Fruit fly (Drosophila melanogaster) whole organism, embryonic: ENCODE measurements around the gene cyr.

Experiments
- Bdp1 ChIP-seq: fragments of 200-800 bp; sonication (Bioruptor generic); optimal IDR thresholded peaks from 3 replicates; lab custom pipeline; 2016; ENCODE audit warnings: missing biosample characterization, missing genetic modification characterization
- Blimp-1 ChIP-seq: fragments of 200-800 bp; sonication (Bioruptor generic); optimal IDR thresholded peaks from 3 replicates; lab custom pipeline; 2018; ENCODE audit warnings: missing biosample characterization, missing genetic modification characterization, mild to moderate bottlenecking, moderate library complexity, missing genetic modification reagents
- CG10274 ChIP-seq: fragments of 200-800 bp; sonication (Bioruptor generic); optimal IDR thresholded peaks from 3 replicates; lab custom pipeline; 2017; ENCODE audit warnings: missing biosample characterization, mild to moderate bottlenecking, missing genetic modification characterization
- CG11504 ChIP-seq: fragments of 200-800 bp; sonication (Bioruptor generic); optimal IDR thresholded peaks from 3 replicates; lab custom pipeline; 2019; ENCODE audit warnings: missing biosample characterization, mild to moderate bottlenecking, missing genetic modification characterization, moderate library complexity
- CG11696 ChIP-seq: fragments of 200-800 bp; sonication (Bioruptor generic); IDR thresholded peaks from 2 replicates; pipeline ENCODE4 v1.3.6; 2022; ENCODE audit warnings: missing biosample characterization, missing genetic modification characterization
- CG12219 ChIP-seq: fragments of 200-800 bp; sonication (Bioruptor generic); optimal IDR thresholded peaks from 3 replicates; lab custom pipeline; 2018; ENCODE audit warnings: missing biosample characterization, mild to moderate bottlenecking, missing genetic modification characterization
- CG13775 ChIP-seq: fragments of 200-800 bp; sonication (Bioruptor generic); optimal IDR thresholded peaks from 3 replicates; lab custom pipeline; 2017; ENCODE audit warnings: missing biosample characterization, mild to moderate bottlenecking, missing genetic modification characterization
- CG14050 ChIP-seq: fragments of 200-800 bp; sonication (Bioruptor generic); IDR thresholded peaks from 3 replicates; pipeline ENCODE4 v1.3.6; 2022; ENCODE audit warnings: missing biosample characterization, missing genetic modification characterization
- CG15601 ChIP-seq: fragments of 200-800 bp; sonication (Bioruptor generic); optimal IDR thresholded peaks from 3 replicates; lab custom pipeline; 2019; ENCODE audit warnings: missing biosample characterization, mild to moderate bottlenecking, missing genetic modification characterization, moderate library complexity
- CG16815 ChIP-seq: fragments of 200-800 bp; sonication (Bioruptor generic); optimal IDR thresholded peaks from 3 replicates; lab custom pipeline; 2017; ENCODE audit warnings: missing biosample characterization, mild to moderate bottlenecking, missing genetic modification characterization
- CG18262 ChIP-seq: fragments of 200-800 bp; optimal IDR thresholded peaks from 3 replicates; lab custom pipeline; 2019; ENCODE audit warnings: missing biosample characterization, mild to moderate bottlenecking, missing genetic modification characterization, moderate library complexity
- CG18476 ChIP-seq: fragments of 200-800 bp; sonication (Bioruptor generic); optimal IDR thresholded peaks from 2 replicates; lab custom pipeline; 2016; ENCODE audit warnings: missing biosample characterization, mild to moderate bottlenecking, missing genetic modification characterization
- CG3065 ChIP-seq: fragments of 200-800 bp; sonication (Bioruptor generic); optimal IDR thresholded peaks from 2 replicates; lab custom pipeline; 2016; ENCODE audit warnings: missing biosample characterization, missing genetic modification characterization
- CG6683 ChIP-seq: fragments of 200-800 bp; sonication (Bioruptor generic); optimal IDR thresholded peaks from 2 replicates; lab custom pipeline; 2017; ENCODE audit warnings: missing biosample characterization, mild to moderate bottlenecking, missing genetic modification characterization, missing genetic modification reagents
- CG7987 ChIP-seq: fragments of 200-800 bp; sonication (Bioruptor generic); optimal IDR thresholded peaks from 2 replicates; lab custom pipeline; 2018; ENCODE audit warnings: missing biosample characterization, mild to moderate bottlenecking, missing genetic modification characterization, moderate library complexity
- CHES-1-like ChIP-seq: fragments of 200-800 bp; sonication (Bioruptor generic); optimal IDR thresholded peaks from 2 replicates; lab custom pipeline; 2016; ENCODE audit warnings: missing biosample characterization, missing genetic modification characterization
- D ChIP-seq, 2 experiments: fragments of 200-800 bp in 1 of 2; fragments of >200 bp in 1 of 2; sonication (Bioruptor generic) in 1 of 2; optimal IDR thresholded peaks; 2 replicates in 1 of 2; 3 replicates in 1 of 2; lab custom pipeline; 2017; ENCODE audit warnings: mild to moderate bottlenecking in 1 of 2, missing biosample characterization in 1 of 2, missing genetic modification characterization in 1 of 2, missing genetic modification reagents in 1 of 2
- E2f2 ChIP-seq: fragments of 200-800 bp; sonication (Bioruptor generic); IDR thresholded peaks from 2 replicates; pipeline ENCODE4 v1.3.6; 2022; ENCODE audit warnings: missing biosample characterization, missing genetic modification characterization
- HLH54F ChIP-seq: fragments of 200-800 bp; sonication (Bioruptor generic); optimal IDR thresholded peaks from 3 replicates; lab custom pipeline; 2016; ENCODE audit warnings: missing biosample characterization, missing genetic modification characterization
- Hey ChIP-seq: fragments of 200-800 bp; sonication (Bioruptor generic); optimal IDR thresholded peaks from 3 replicates; lab custom pipeline; 2018; ENCODE audit warnings: missing biosample characterization, mild to moderate bottlenecking, missing genetic modification characterization
- Hr51 ChIP-seq, 2 experiments: fragments of 200-800 bp; sonication (Bioruptor generic); optimal IDR thresholded peaks; 2 replicates in 1 of 2; 3 replicates in 1 of 2; lab custom pipeline; 2016 to 2018; ENCODE audit warnings: missing biosample characterization in 2 of 2, missing genetic modification characterization in 2 of 2, mild to moderate bottlenecking in 1 of 2, moderate library complexity in 1 of 2
- MBD-R2 ChIP-seq: fragments of 200-800 bp; sonication (Bioruptor generic); IDR thresholded peaks from 2 replicates; pipeline ENCODE4 v1.3.6; 2022; ENCODE audit warnings: missing biosample characterization, missing genetic modification characterization
- Med ChIP-seq: fragments of 200-800 bp; sonication (Bioruptor generic); peaks from one replicate; lab custom pipeline; 2016; ENCODE audit warnings: missing biosample characterization, missing genetic modification characterization, mild to moderate bottlenecking, inconsistent platforms, moderate library complexity
- Oaz ChIP-seq: fragments of 200-800 bp; sonication (Bioruptor generic); IDR thresholded peaks from 2 replicates; pipeline ENCODE4 v1.3.6; 2022; ENCODE audit warnings: missing biosample characterization, missing genetic modification characterization
- Ravus ChIP-seq: fragments of 200-800 bp; sonication (Bioruptor generic); IDR thresholded peaks from 2 replicates; pipeline ENCODE4 v1.3.6; 2022; ENCODE audit warnings: missing biosample characterization, missing genetic modification characterization
- Ssrp ChIP-seq: fragments of 200-800 bp; sonication (Bioruptor generic); optimal IDR thresholded peaks from 2 replicates; lab custom pipeline; 2018; ENCODE audit warnings: missing biosample characterization, mild to moderate bottlenecking, missing genetic modification characterization, moderate library complexity
- Taf1 ChIP-seq: fragments of 200-800 bp; sonication (Bioruptor generic); IDR thresholded peaks from 2 replicates; pipeline ENCODE4 v1.3.6; 2022; ENCODE audit warnings: missing biosample characterization, missing genetic modification characterization
- Xbp1 ChIP-seq: fragments of 200-800 bp; sonication (Bioruptor generic); optimal IDR thresholded peaks from 3 replicates; lab custom pipeline; 2016; ENCODE audit warnings: missing biosample characterization, mild to moderate bottlenecking, missing genetic modification characterization
- bab2 ChIP-seq: fragments of 200-800 bp; sonication (Bioruptor generic); optimal IDR thresholded peaks from 2 replicates; lab custom pipeline; 2016; ENCODE audit warnings: missing biosample characterization, missing genetic modification characterization
- dmrt11E ChIP-seq: fragments of 200-800 bp; sonication (Bioruptor generic); optimal IDR thresholded peaks from 3 replicates; lab custom pipeline; 2018; ENCODE audit warnings: missing biosample characterization, mild to moderate bottlenecking, missing genetic modification characterization, moderate library complexity
- dmrt99B ChIP-seq: fragments of 200-800 bp; sonication (Bioruptor generic); optimal IDR thresholded peaks from 2 replicates; lab custom pipeline; 2018; ENCODE audit warnings: missing biosample characterization, mild to moderate bottlenecking, missing genetic modification characterization, moderate library complexity
- fd96Cb ChIP-seq: fragments of 200-800 bp; sonication (Bioruptor generic); optimal IDR thresholded peaks from 2 replicates; lab custom pipeline; 2018; ENCODE audit warnings: missing biosample characterization, mild to moderate bottlenecking, missing genetic modification characterization, moderate library complexity
- gro ChIP-seq: fragments of 200-800 bp; sonication (Bioruptor generic); optimal IDR thresholded peaks from 2 replicates; lab custom pipeline; 2016; ENCODE audit warnings: missing biosample characterization, missing genetic modification characterization
- h ChIP-seq: fragments of >200 bp; optimal IDR thresholded peaks from 2 replicates; lab custom pipeline; 2017
- jigr1 ChIP-seq: fragments of 200-800 bp; sonication (Bioruptor generic); IDR thresholded peaks from 3 replicates; pipeline ENCODE4 v1.3.6; 2022; ENCODE audit warnings: missing biosample characterization, missing genetic modification characterization
- klu ChIP-seq: fragments of 200-800 bp; sonication (Bioruptor generic); IDR thresholded peaks from 2 replicates; pipeline ENCODE4 v1.3.6; 2022; ENCODE audit warnings: missing biosample characterization, missing genetic modification characterization
- knrl ChIP-seq: fragments of 200-800 bp; sonication (Bioruptor generic); IDR thresholded peaks from 3 replicates; pipeline ENCODE4 v1.3.6; 2022; ENCODE audit warnings: missing biosample characterization, missing genetic modification characterization; ENCODE audit not compliant: partially characterized antibody
- otp ChIP-seq: fragments of 200-800 bp; sonication (Bioruptor generic); IDR thresholded peaks from 3 replicates; pipeline ENCODE4, ENCODE4 v1.3.6; 2022; ENCODE audit warnings: missing biosample characterization, missing genetic modification characterization
- pfk ChIP-seq: fragments of 200-800 bp; sonication (Bioruptor generic); optimal IDR thresholded peaks from 2 replicates; lab custom pipeline; 2018; ENCODE audit warnings: missing biosample characterization, mild to moderate bottlenecking, missing genetic modification characterization, moderate library complexity
- salm ChIP-seq: fragments of 200-800 bp; sonication (Bioruptor generic); optimal IDR thresholded peaks from 2 replicates; lab custom pipeline; 2018; ENCODE audit warnings: missing biosample characterization, mild to moderate bottlenecking, missing genetic modification characterization
- seq ChIP-seq: fragments of 200-800 bp; sonication (Bioruptor generic); IDR thresholded peaks from 2 replicates; pipeline ENCODE4 v1.3.6; 2022; ENCODE audit warnings: missing biosample characterization, missing genetic modification characterization
- slp2 ChIP-seq: fragments of 200-800 bp; sonication (Bioruptor generic); optimal IDR thresholded peaks from 2 replicates; lab custom pipeline; 2016; ENCODE audit warnings: missing biosample characterization, missing genetic modification characterization
- sob ChIP-seq: fragments of 200-800 bp; sonication (Bioruptor generic); IDR thresholded peaks from 2 replicates; pipeline ENCODE4 v1.3.6; 2022; ENCODE audit warnings: missing biosample characterization, missing genetic modification characterization
- sqz ChIP-seq: fragments of 200-800 bp; sonication (Bioruptor generic); optimal IDR thresholded peaks from 3 replicates; lab custom pipeline; 2018; ENCODE audit warnings: missing biosample characterization, mild to moderate bottlenecking, missing genetic modification characterization
- sr ChIP-seq: fragments of 200-800 bp; sonication (Bioruptor generic); IDR thresholded peaks from 3 replicates; pipeline ENCODE4 v1.3.6; 2022; ENCODE audit warnings: missing biosample characterization, missing genetic modification characterization
- tup ChIP-seq: fragments of 200-800 bp; sonication (Bioruptor generic); optimal IDR thresholded peaks from 2 replicates; lab custom pipeline; 2016; ENCODE audit warnings: missing biosample characterization, mild to moderate bottlenecking, missing genetic modification characterization, moderate library complexity
- tx ChIP-seq: fragments of 200-800 bp; sonication (Bioruptor generic); optimal IDR thresholded peaks from 2 replicates; lab custom pipeline; 2016; ENCODE audit warnings: missing biosample characterization, missing genetic modification characterization
- wek ChIP-seq: fragments of 200-800 bp; sonication (Bioruptor generic); optimal IDR thresholded peaks from 3 replicates; lab custom pipeline; 2018; ENCODE audit warnings: missing biosample characterization, mild to moderate bottlenecking, missing genetic modification characterization, moderate library complexity
- z ChIP-seq: fragments of 200-800 bp; sonication (Bioruptor generic); IDR thresholded peaks from 3 replicates; pipeline ENCODE4 v1.3.6; 2022; ENCODE audit warnings: missing biosample characterization, missing genetic modification characterization

Gene cyr

dm6 chrX:8092075-8092682 is 43.3 kb downstream of the cyr start (continued):
- TF ChIP-seq E2f2 (GFP tag; lab: Robert Waterston, UW) (peak; percentile 79), salm (tag; lab: Kevin White, UChicago) (peak; percentile 90), seq (GFP tag; lab: Robert Waterston, UW) (peak; percentile 93), CG6683 (GFP tag; lab: Kevin White, UChicago) (peak; percentile 90), tx (GFP tag; lab: Kevin White, UChicago) (peak; percentile 57), dmrt99B (tag; lab: Kevin White, UChicago) (peak; percentile 98), gro (GFP tag; lab: Kevin White, UChicago) (no peak), CG15601 (tag; lab: Kevin White, UChicago) (peak; percentile 95), fd96Cb (tag; lab: Kevin White, UChicago) (peak; percentile 94), pfk (peak; percentile 66), tup (GFP tag; lab: Kevin White, UChicago) (peak; percentile 44), Xbp1 (peak; percentile 94), sqz (peak; percentile 95), HLH54F (peak; percentile 72), CG18476 (peak; percentile 91), CG3065 (GFP tag; lab: Kevin White, UChicago) (peak; percentile 84), Taf1 (GFP tag; lab: Robert Waterston, UW) (peak; percentile 88), otp (GFP tag; lab: Robert Waterston, UW) (peak; percentile 65; the same call in 2 of the 3 replicates), slp2 (GFP tag; lab: Kevin White, UChicago) (peak; percentile 81), knrl (GFP tag; lab: Robert Waterston, UW) (no peak), CG14050 (peak; percentile 91), CG11504 (tag; lab: Kevin White, UChicago) (peak; percentile 96), Hr51 (GFP tag; optimal IDR thresholded peaks at IDR 0.05; lab: Kevin White, UChicago) (peak; percentile 80 to 97), bab2 (GFP tag; lab: Kevin White, UChicago) (peak; percentile 88), CG13775 (GFP tag; lab: Kevin White, UChicago) (peak; percentile 94), CG7987 (GFP tag; lab: Kevin White, UChicago) (peak; percentile 60), Bdp1 (GFP tag; lab: Kevin White, UChicago) (peak; percentile 78), Ravus (GFP tag; lab: Robert Waterston, UW) (peak; percentile 79), D (optimal IDR thresholded peaks at IDR 0.05; lab: Kevin White, UChicago) (no peak), D (GFP tag; optimal IDR thresholded peaks at IDR 0.05; lab: Kevin White, UChicago) (peak; percentile 96), Ssrp (tag; lab: Kevin White, UChicago) (peak; percentile 93), CG11696 (GFP tag; lab: Robert Waterston, UW) (peak; percentile 57; the same call in 1 of the 2 replicates), CG10274 (GFP tag; lab: Kevin White, UChicago) (peak; percentile 82), h (lab: Kevin White, UChicago) (no peak), CHES-1-like (GFP tag; lab: Kevin White, UChicago) (peak; percentile 73), klu (GFP tag; lab: Robert Waterston, UW) (peak; percentile 88), sob (GFP tag; lab: Robert Waterston, UW) (peak; percentile 92), Blimp-1 (GFP tag; lab: Kevin White, UChicago) (peak; percentile 92), CG12219 (GFP tag; lab: Kevin White, UChicago) (peak; percentile 89), Oaz (GFP tag; lab: Robert Waterston, UW) (peak; percentile 84), sr (GFP tag; lab: Robert Waterston, UW) (0 out of 3 replicates have a peak, but pooled peaks have one; percentile 27), CG16815 (GFP tag; lab: Kevin White, UChicago) (peak; percentile 87), jigr1 (GFP tag; lab: Robert Waterston, UW) (peak; percentile 90), CG18262 (peak; percentile 97), wek (GFP tag; lab: Kevin White, UChicago) (peak; percentile 75), z (GFP tag; lab: Robert Waterston, UW) (peak; percentile 48; the same call in 1 of the 3 replicates), MBD-R2 (GFP tag; lab: Robert Waterston, UW) (peak; percentile 74), dmrt11E (tag; lab: Kevin White, UChicago) (peak; percentile 88), Hey (peak; percentile 71), Med (GFP tag; lab: Kevin White, UChicago) (peak; percentile 86)
